Fruit fly (Drosophila melanogaster): ENCODE measurements around the gene Atg3.

The Atg3 gene

dm6 chr3L:18768788-18769707 is 20.6 kb downstream of the Atg3 start (continued):
- TF ChIP-seq Hr3 (GFP tag; optimal IDR thresholded peaks at IDR 0.05), result peak; percentile 64
- TF ChIP-seq scrt (GFP tag; optimal IDR thresholded peaks at IDR 0.05), result peak; percentile 41
- TF ChIP-seq trh (GFP tag; optimal IDR thresholded peaks at IDR 0.05), result no peak
- TF ChIP-seq CG17328 (GFP tag; IDR thresholded peaks at IDR 0.05), result peak; percentile 33; the same call in 1 of the 2 replicates
- peak; percentile 24 for TF ChIP-seq NC2α (GFP tag; optimal IDR thresholded peaks at IDR 0.05)
- no peak for TF ChIP-seq CG34224 (GFP tag; IDR thresholded peaks at IDR 0.05; ENCODE audit: partially characterized antibody)
- peak; percentile 36 for TF ChIP-seq CG7372 (GFP tag; IDR thresholded peaks at IDR 0.05)
- no peak for TF ChIP-seq CG17186 (GFP tag; optimal IDR thresholded peaks at IDR 0.05)
- no peak for TF ChIP-seq repo (GFP tag; optimal IDR thresholded peaks at IDR 0.05)
- peak; percentile 90 for TF ChIP-seq Oli (tag; optimal IDR thresholded peaks at IDR 0.05)
- TF ChIP-seq nau (GFP tag; optimal IDR thresholded peaks at IDR 0.05), result peak; percentile 80
- TF ChIP-seq her (GFP tag; optimal IDR thresholded peaks at IDR 0.05), result peak; percentile 26
- TF ChIP-seq nerfin-1 (tag; optimal IDR thresholded peaks at IDR 0.05), result peak; percentile 64
- TF ChIP-seq vvl (GFP tag; IDR thresholded peaks at IDR 0.05), result peak; percentile 40; the same call in 1 of the 2 replicates
- TF ChIP-seq sr (GFP tag; IDR thresholded peaks at IDR 0.05), result no peak
- TF ChIP-seq CG1602 (GFP tag; optimal IDR thresholded peaks at IDR 0.05), result peak; percentile 65
- no peak for TF ChIP-seq gro (GFP tag; optimal IDR thresholded peaks at IDR 0.05)
- TF ChIP-seq E2f2 (GFP tag; IDR thresholded peaks at IDR 0.05), result peak; percentile 54
- TF ChIP-seq CG31365 (tag; optimal IDR thresholded peaks at IDR 0.05), result no peak
- TF ChIP-seq jing (GFP tag; optimal IDR thresholded peaks at IDR 0.05), result peak; percentile 69
- TF ChIP-seq CG7963 (GFP tag; IDR thresholded peaks at IDR 0.05; ENCODE audit: partially characterized antibody), result no peak
- TF ChIP-seq yki (optimal IDR thresholded peaks at IDR 0.05), result no peak
- peak; percentile 47 for TF ChIP-seq CG10147 (GFP tag; optimal IDR thresholded peaks at IDR 0.05)
- 0 out of 2 replicates have a peak, but pooled peaks have one; percentile 58 for TF ChIP-seq ranshi (GFP tag; IDR thresholded peaks at IDR 0.05)
- TF ChIP-seq Ets65A (GFP tag), result peak; percentile 87
- no peak for TF ChIP-seq tup (GFP tag; optimal IDR thresholded peaks at IDR 0.05)
- 0 out of 2 replicates have a peak, but pooled peaks have one; percentile 26 for TF ChIP-seq danr (GFP tag; IDR thresholded peaks at IDR 0.05)
- TF ChIP-seq CG4617 (GFP tag; optimal IDR thresholded peaks at IDR 0.05; ENCODE audit: borderline replicate concordance), result no peak
- peak; percentile 63 for TF ChIP-seq CG1529 (GFP tag; optimal IDR thresholded peaks at IDR 0.05)
- no peak for TF ChIP-seq pfk (GFP tag; optimal IDR thresholded peaks at IDR 0.05)
- TF ChIP-seq CG30431 (GFP tag; optimal IDR thresholded peaks at IDR 0.05), result peak; percentile 25
- TF ChIP-seq CG33213 (GFP tag; optimal IDR thresholded peaks at IDR 0.05), result peak; percentile 16
- no peak for TF ChIP-seq dm (GFP tag; optimal IDR thresholded peaks at IDR 0.05)
- no peak for TF ChIP-seq Neu2 (GFP tag; optimal IDR thresholded peaks at IDR 0.05; ENCODE audit: borderline replicate concordance)
- no peak for TF ChIP-seq cad (GFP tag; optimal IDR thresholded peaks at IDR 0.05)
- TF ChIP-seq CG9932 (GFP tag; IDR thresholded peaks at IDR 0.05), result peak; percentile 46; the same call in 1 of the 2 replicates
- peak; percentile 67 for TF ChIP-seq ATbp (GFP tag; optimal IDR thresholded peaks at IDR 0.05)
- peak; percentile 33; the same call in 1 of the 2 replicates for TF ChIP-seq Atf6 (GFP tag; IDR thresholded peaks at IDR 0.05)
- no peak for TF ChIP-seq amos (GFP tag; IDR thresholded peaks at IDR 0.05; ENCODE audit: partially characterized antibody)
- TF ChIP-seq HLH4C (GFP tag; IDR thresholded peaks at IDR 0.05; ENCODE audit: partially characterized antibody), result no peak
- peak; percentile 87 for TF ChIP-seq CG7556 (GFP tag; optimal IDR thresholded peaks at IDR 0.05)
- TF ChIP-seq CG31441 (GFP tag; IDR thresholded peaks at IDR 0.05), result peak; percentile 78
- TF ChIP-seq Dip2 (GFP tag; IDR thresholded peaks at IDR 0.05), result no peak
- TF ChIP-seq sens (GFP tag), result peak; percentile 89
- peak; percentile 34 for TF ChIP-seq Myb (GFP tag; optimal IDR thresholded peaks at IDR 0.05)
- no peak for TF ChIP-seq CG9215 (GFP tag; IDR thresholded peaks at IDR 0.05)
- no peak for TF ChIP-seq fd64A (GFP tag; optimal IDR thresholded peaks at IDR 0.05)
- TF ChIP-seq bcd (GFP tag; optimal IDR thresholded peaks at IDR 0.05), result peak; percentile 76
- peak; percentile 37 for TF ChIP-seq CG13624 (GFP tag; optimal IDR thresholded peaks at IDR 0.05)

All from whole organism, embryonic.